Worm (Caenorhabditis elegans) whole organism, midembryonic: ENCODE measurements around the gene prdx-6.

ENCODE experiments used
- T22C8.4 ChIP-seq: fragments of 200-800 bp; sonication (Bioruptor generic); IDR thresholded peaks from 2 replicates; pipeline ENCODE4 v1.3.6; 2022; ENCODE audit warnings: missing genetic modification characterization, missing compliant biosample characterization
- cog-1 ChIP-seq: sonication (generic microtip); optimal IDR thresholded peaks from 2 replicates; lab custom pipeline; 2016; ENCODE audit warnings: missing genetic modification characterization, missing compliant biosample characterization
- flt-1 ChIP-seq: fragments of 200-800 bp; sonication (Bioruptor generic); IDR thresholded peaks from 2 replicates; pipeline ENCODE4 v1.3.6; 2022; ENCODE audit warnings: missing genetic modification characterization, missing compliant biosample characterization
- klf-2 ChIP-seq: fragments of 200-800 bp; sonication (Bioruptor generic); conservative IDR thresholded peaks from 2 replicates; pipeline ENCODE4 v1.3.6; 2022; ENCODE audit warnings: missing genetic modification reagents, missing genetic modification characterization, missing compliant biosample characterization
- med-1 ChIP-seq: sonication (generic microtip); optimal IDR thresholded peaks from 2 replicates; lab custom pipeline; 2017; ENCODE audit warnings: missing genetic modification characterization, mild to moderate bottlenecking, missing compliant biosample characterization, antibody characterized with exemption, missing genetic modification reagents; ENCODE audit not compliant: insufficient read depth
- ref-1 ChIP-seq: fragments of 200-800 bp; sonication (Bioruptor generic); conservative IDR thresholded peaks from 2 replicates; pipeline ENCODE4 v1.3.6; 2022; ENCODE audit warnings: missing genetic modification reagents, missing genetic modification characterization, missing compliant biosample characterization
- tab-1 ChIP-seq: fragments of 200-800 bp; sonication (Bioruptor generic); IDR thresholded peaks from 2 replicates; pipeline ENCODE4 v1.3.6; 2022; ENCODE audit warnings: missing genetic modification characterization, missing compliant biosample characterization
- ztf-23 ChIP-seq: fragments of 200-800 bp; sonication (Bioruptor generic); IDR thresholded peaks from 2 replicates; pipeline ENCODE4 v1.3.6; 2022; ENCODE audit warnings: missing genetic modification reagents, missing genetic modification characterization, missing compliant biosample characterization
- ztf-29 ChIP-seq: fragments of 200-800 bp; sonication (Bioruptor generic); IDR thresholded peaks from 2 replicates; pipeline ENCODE4 v1.3.6; 2022; ENCODE audit warnings: missing genetic modification reagents, missing genetic modification characterization, missing compliant biosample characterization

prdx-6 gene

DNA sequence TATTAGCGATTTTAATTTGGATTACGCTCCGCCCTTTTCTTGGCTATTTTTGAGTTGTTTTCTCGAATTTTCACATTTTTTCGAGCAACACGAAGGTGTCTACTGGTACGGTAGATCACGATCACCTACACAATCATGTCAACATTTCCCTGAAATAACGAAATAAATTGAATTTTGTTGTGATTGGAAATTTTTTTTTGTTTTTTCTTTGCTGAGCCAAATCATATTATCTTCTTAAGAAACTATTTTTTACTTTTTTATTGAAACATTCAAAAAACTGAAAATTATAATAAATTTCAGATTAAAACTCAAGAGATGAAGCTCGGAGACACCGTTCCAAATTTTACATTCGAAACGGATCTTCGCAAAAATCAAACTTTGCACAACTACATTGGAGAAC is at the start of gene prdx-6:
Gene prdx-6 (plus strand): TSS at position 301 of the 400 bp plus-strand sequence.
- TF ChIP-seq ref-1 (no peak), ztf-29 (GFP tag; lab: Robert Waterston, UW) (no peak), klf-2 (GFP tag; lab: Robert Waterston, UW) (no peak), tab-1 (no peak), T22C8.4 (GFP tag; lab: Robert Waterston, UW) (no peak), med-1 (GFP tag; lab: Kevin White, UChicago) (no peak)

DNA sequence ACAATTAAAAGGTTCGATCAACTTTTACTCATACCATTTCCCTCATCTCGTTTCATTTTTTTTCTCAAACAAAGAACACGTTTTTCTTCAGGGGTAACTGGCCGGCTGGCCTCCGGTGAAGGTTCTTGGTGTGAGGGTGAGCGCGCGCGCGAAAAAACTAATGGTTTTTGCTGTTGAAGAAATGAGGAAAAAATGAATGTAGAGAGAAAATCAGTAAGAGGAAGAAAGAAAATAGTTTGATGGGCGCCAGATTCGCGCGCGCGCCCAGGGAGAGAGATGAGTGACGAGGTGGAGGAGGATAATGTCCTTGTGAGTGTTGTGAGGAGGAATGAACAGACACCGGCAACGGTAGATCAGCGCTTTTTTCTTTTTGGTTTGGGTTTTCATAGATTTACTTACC is 47.3 kb upstream of the prdx-6 start:
- TF ChIP-seq cog-1 (tag; lab: Kevin White, UChicago) = no peak

DNA sequence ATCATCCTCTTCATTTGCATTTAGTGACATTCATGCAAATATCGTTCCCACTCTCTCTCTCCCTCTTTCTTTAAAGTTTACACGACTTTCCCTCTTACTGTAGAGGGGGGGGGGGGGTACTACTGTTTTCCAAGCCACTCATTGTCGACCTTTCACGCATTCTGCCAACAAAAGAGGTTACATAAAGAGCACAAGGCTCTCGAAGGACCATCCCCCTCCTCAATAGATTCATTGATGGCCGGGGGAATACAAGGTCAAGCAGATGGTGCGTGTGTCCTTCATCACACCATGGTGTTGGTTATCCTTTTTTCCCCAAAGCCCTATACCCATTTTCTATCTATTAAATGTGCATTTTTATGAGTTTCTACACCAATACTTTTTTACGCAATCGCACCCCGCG is 45.4 kb upstream of the prdx-6 start:
- no peak for TF ChIP-seq med-1 (GFP tag; lab: Kevin White, UChicago)
- TF ChIP-seq cog-1 (tag; lab: Kevin White, UChicago) = no peak
- TF ChIP-seq flt-1 = no peak
- TF ChIP-seq T22C8.4 (GFP tag; lab: Robert Waterston, UW) = no peak
- TF ChIP-seq ztf-23 (GFP tag; lab: Robert Waterston, UW) = no peak
- no peak for TF ChIP-seq klf-2 (GFP tag; lab: Robert Waterston, UW)
- TF ChIP-seq tab-1 = no peak
- TF ChIP-seq ztf-29 (GFP tag; lab: Robert Waterston, UW) = peak; percentile 45; the same call in 1 of the 2 replicates
- TF ChIP-seq ref-1 = no peak

DNA sequence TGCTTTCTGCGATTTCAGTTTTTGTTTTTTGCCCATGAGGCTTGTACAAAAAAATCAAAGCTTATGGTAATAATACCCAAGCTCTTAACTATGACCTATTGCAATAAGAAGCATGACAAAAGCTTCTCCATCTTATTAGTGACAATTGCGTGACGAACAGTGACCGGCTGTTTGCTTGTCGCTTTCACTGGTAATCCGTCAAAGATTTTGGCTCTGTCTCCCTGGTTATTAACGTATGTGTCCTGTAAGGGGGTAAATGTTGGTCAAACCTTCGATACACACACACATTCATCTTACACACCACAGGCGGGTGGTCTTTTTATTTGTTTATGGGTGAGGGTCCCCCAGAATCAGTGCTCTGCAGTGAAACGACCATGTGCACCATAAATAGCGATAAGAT is 44.2 kb upstream of the prdx-6 start:
- TF ChIP-seq tab-1 (no peak), med-1 (GFP tag; lab: Kevin White, UChicago) (no peak), ref-1 (no peak), flt-1 (no peak), ztf-23 (GFP tag; lab: Robert Waterston, UW) (no peak), ztf-29 (GFP tag; lab: Robert Waterston, UW) (no peak), T22C8.4 (GFP tag; lab: Robert Waterston, UW) (no peak), klf-2 (GFP tag; lab: Robert Waterston, UW) (no peak), cog-1 (tag; lab: Kevin White, UChicago) (no peak)

DNA sequence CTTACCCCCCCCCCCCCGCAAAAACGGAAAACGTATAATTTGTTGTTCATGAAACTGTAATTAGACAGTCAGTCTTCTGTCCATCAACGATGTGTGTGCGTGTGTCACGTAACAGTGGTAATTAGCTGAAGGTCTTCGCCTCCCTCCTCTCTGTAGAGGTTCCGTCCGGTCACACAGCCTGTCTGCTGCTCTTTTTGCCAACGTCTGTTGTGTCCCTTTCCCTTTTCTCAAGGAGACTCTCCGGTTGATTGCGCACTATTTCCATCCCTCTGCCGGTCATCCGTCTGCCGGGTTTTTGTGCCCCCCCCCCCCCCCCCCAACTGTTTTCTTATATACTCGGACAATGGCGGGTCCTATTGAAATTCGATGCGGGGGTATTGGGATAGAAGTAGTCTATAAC is 42.7 kb upstream of the prdx-6 start:
- no peak for TF ChIP-seq T22C8.4 (GFP tag; lab: Robert Waterston, UW)
- TF ChIP-seq tab-1 = peak; percentile 69
- peak; percentile 40; the same call in 1 of the 2 replicates for TF ChIP-seq flt-1
- TF ChIP-seq ref-1 = no peak
- no peak for TF ChIP-seq cog-1 (tag; lab: Kevin White, UChicago)
- 0 out of 2 replicates have a peak, but pooled peaks have one; percentile 31 for TF ChIP-seq ztf-23 (GFP tag; lab: Robert Waterston, UW)
- TF ChIP-seq klf-2 (GFP tag; lab: Robert Waterston, UW) = no peak
- TF ChIP-seq ztf-29 (GFP tag; lab: Robert Waterston, UW) = no peak; the same call in 1 of the 2 replicates
- TF ChIP-seq med-1 (GFP tag; lab: Kevin White, UChicago) = no peak

DNA sequence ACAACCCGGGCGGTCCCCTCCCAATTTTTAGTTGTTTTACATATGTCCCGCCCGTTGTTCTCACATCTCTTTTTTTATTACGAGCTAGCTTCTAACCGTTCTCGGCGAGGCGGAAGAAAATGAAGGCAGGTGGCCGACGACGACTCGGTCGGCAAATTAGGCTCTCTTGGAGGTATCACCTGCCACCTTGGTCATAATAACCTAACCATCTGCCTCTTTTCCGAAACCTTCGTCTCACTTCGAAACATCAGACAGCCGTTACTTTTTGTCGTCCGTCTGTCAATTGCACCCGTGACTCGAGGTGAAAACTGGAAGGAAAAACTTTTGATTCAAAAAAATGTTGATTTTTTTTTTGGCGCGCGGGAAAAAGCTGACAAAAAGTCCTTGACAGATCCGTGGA is 40.9 kb upstream of the prdx-6 start:
- TF ChIP-seq cog-1 (tag; lab: Kevin White, UChicago) = no peak
- TF ChIP-seq ztf-29 (GFP tag; lab: Robert Waterston, UW) = no peak
- no peak for TF ChIP-seq ref-1
- no peak for TF ChIP-seq flt-1
- no peak for TF ChIP-seq tab-1
- TF ChIP-seq med-1 (GFP tag; lab: Kevin White, UChicago) = no peak
- no peak for TF ChIP-seq T22C8.4 (GFP tag; lab: Robert Waterston, UW)
- no peak for TF ChIP-seq klf-2 (GFP tag; lab: Robert Waterston, UW)

DNA sequence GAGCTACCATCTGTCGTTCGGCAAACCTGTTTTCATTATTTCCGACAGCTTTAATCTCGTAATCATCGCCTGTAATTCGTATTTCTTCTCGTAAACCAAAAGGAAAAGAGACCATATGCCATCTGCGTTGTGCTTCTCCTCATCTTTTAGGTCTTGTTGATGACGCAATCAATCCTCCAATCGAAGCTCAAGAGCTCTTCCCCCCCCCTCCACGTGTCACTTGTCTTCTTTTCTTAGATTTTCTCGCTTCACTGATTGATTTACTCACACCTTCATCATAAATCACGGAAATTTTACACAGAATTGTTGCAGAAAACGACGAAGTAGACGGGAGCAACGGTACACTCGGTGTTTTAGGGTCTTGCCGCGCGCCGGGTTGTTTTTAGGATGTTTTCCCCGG is 39.7 kb upstream of the prdx-6 start, which contains the start of gene tcl-2:
Gene tcl-2 (plus strand): TSS at position 388 of the 400 bp plus-strand sequence.
- no peak for TF ChIP-seq cog-1 (tag; lab: Kevin White, UChicago)
- no peak for TF ChIP-seq ztf-23 (GFP tag; lab: Robert Waterston, UW)
- peak; percentile 12; the same call in 1 of the 2 replicates for TF ChIP-seq flt-1
- no peak for TF ChIP-seq ref-1
- no peak for TF ChIP-seq med-1 (GFP tag; lab: Kevin White, UChicago)
- TF ChIP-seq klf-2 (GFP tag; lab: Robert Waterston, UW) = no peak

DNA sequence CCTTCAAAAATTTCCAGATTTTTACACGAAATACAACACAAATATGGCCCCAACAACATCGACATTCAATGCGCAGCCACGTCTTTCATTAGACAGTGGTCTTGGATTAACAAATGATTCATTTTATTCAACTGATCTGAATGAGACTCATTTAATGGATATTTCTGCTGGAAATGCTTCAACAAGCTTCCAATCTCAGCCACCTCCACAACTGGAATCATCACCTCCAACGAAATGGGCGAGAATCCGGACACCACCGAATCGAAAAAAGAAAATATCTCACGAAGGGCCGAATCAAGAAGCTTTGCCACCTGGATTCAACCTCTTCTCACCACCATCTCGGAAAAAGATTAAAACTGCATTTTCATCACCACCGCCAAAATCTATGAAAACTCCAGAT is 38.7 kb upstream of the prdx-6 start:
- no peak for TF ChIP-seq flt-1

DNA sequence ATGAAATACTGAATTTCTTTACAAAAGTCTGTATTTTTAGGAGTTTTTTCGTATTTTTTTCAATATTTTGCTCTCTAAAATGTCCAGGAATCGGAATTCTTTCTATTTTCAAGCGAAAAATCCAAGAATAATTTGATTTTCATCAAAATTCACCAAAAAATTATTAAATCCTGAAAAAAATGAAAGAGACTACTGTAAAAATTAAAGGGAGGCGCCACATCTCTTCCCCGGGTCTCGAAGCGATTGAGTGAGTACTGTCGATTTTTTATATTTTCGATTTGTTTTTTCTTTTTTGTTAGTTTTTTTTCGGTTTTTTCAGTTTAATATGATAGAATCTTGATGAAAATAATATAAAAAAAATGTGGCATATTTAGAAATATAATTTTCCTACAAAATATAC is 34.8 kb upstream of the prdx-6 start:
- TF ChIP-seq T22C8.4 (GFP tag; lab: Robert Waterston, UW) (no peak), flt-1 (no peak), ztf-23 (GFP tag; lab: Robert Waterston, UW) (no peak), med-1 (GFP tag; lab: Kevin White, UChicago) (no peak), tab-1 (no peak), klf-2 (GFP tag; lab: Robert Waterston, UW) (no peak), ref-1 (no peak), ztf-29 (GFP tag; lab: Robert Waterston, UW) (no peak), cog-1 (tag; lab: Kevin White, UChicago) (no peak)

DNA sequence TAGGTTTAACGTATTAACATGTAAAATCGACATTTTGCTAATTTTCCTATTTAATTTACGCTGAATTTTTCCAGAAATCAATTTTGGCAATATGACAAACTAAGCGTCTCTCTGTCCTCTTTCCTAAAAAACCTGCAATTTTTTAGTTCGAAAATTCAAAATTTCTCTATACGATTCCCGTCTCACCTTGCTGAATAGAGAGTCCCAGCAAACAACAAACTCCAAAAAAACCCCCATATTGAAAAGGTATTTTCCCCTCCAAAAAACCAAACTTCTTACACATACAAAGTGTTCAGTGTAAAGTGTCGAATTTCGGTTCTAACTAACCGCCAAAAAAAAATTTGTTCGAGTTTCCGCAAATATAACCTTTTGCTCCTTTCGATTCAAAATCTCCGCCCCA is 34.2 kb upstream of the prdx-6 start, which contains the start of gene pnc-1:
Gene pnc-1 (plus strand): TSS at position 301 of the 400 bp plus-strand sequence.
- TF ChIP-seq flt-1 = no peak
- no peak for TF ChIP-seq tab-1
- no peak for TF ChIP-seq ztf-29 (GFP tag; lab: Robert Waterston, UW)

DNA sequence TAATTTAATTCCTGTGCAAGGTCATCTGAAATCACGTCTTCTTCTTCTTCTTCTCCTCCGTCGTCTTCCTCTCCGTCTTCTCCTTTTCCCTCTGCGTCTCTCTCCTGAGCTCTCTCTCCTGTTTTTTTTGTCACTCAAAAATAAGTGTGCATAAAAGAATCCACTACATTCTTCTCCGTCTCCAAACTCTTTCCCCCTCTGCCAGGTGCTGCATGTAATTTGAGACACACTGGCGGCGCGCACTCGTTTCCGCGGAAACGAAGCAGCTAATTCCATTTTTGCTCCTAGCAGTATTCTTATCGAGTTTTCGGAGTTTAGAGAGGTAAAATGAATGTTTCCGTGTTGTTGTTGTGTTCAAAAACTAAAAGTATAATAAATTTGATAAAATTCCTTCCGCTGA is 32.2 kb upstream of the prdx-6 start:
- TF ChIP-seq ztf-23 (GFP tag; lab: Robert Waterston, UW) (no peak), T22C8.4 (GFP tag; lab: Robert Waterston, UW) (no peak), klf-2 (GFP tag; lab: Robert Waterston, UW) (no peak), ztf-29 (GFP tag; lab: Robert Waterston, UW) (no peak), cog-1 (tag; lab: Kevin White, UChicago) (no peak), flt-1 (no peak), ref-1 (no peak), tab-1 (no peak), med-1 (GFP tag; lab: Kevin White, UChicago) (no peak)
